Fruit fly (Drosophila melanogaster): ENCODE results near the gene kek5.

Gene kek5

DNA sequence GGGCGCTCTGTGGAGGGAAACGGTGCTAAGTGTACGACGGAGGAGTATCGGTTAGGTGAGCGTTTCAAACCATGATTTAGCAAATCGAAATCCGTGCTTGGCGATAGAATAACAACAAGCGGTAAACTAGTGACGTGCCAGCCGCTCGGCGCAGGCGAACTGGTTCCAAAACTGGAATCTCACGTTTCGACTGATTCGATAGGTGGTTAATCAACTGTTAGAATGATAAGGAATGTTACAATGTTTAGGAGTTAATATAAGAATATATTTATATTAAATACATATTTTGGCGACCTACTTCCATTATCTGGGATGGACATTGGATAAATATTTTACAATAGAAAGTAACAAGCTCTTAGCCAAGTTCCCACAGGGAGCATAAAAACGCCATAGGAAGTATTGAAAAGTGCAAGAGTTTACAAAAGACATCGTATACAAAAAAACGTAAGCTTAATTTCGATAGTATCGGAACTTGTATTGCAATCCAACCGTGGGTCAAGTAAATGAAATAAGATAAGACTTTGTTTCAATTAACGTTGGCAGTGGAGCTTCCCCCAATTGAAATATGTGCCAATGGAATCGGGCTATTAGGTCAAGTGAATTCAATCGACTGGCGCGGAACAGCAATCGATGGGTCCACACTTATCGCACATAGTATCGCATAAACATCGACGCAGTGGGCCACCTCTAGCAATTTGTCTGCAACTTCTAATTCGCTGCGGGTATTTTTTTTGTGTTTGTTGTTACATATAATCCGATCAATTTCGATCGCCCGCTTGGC, 142.0 kb downstream of the kek5 start, which contains the start of the genes ksh, CG14200 and Pfrx (continued):
- TF ChIP-seq insv (GFP tag; optimal IDR thresholded peaks at IDR 0.05) (peak in 1 of 2 experiments; percentile 14), ken (GFP tag; IDR thresholded peaks at IDR 0.05) (0 out of 3 replicates have a peak, but pooled peaks have one; percentile 14), CG3847 (GFP tag; IDR thresholded peaks at IDR 0.05) (peak; percentile 45; the same call in 1 of the 2 replicates), tna (GFP tag; IDR thresholded peaks at IDR 0.05; ENCODE audit: partially characterized antibody) (peak; percentile 89), CG11696 (GFP tag; IDR thresholded peaks at IDR 0.05) (no peak), Dll (GFP tag; IDR thresholded peaks at IDR 0.05; ENCODE audit: partially characterized antibody) (peak; percentile 81), CG33557 (GFP tag; optimal IDR thresholded peaks at IDR 0.05) (no peak), Antp (GFP tag; optimal IDR thresholded peaks at IDR 0.05) (peak; percentile 35), hbn (GFP tag; IDR thresholded peaks at IDR 0.05; ENCODE audit: partially characterized antibody) (peak; percentile 61), Chrac-16 (GFP tag; optimal IDR thresholded peaks at IDR 0.05) (peak; percentile 16), CG5953 (GFP tag; IDR thresholded peaks at IDR 0.05) (no peak), CG15601 (tag; optimal IDR thresholded peaks at IDR 0.05) (peak; percentile 11), Blimp-1 (GFP tag; optimal IDR thresholded peaks at IDR 0.05) (no peak), Stat92E (GFP tag; optimal IDR thresholded peaks at IDR 0.05) (no peak), CG12219 (GFP tag; optimal IDR thresholded peaks at IDR 0.05) (no peak), Tbp (GFP tag; optimal IDR thresholded peaks at IDR 0.05) (no peak), CG9797 (GFP tag; optimal IDR thresholded peaks at IDR 0.05) (peak; percentile 11), HLH4C (GFP tag; IDR thresholded peaks at IDR 0.05; ENCODE audit: partially characterized antibody) (peak; percentile 89), HLH54F (GFP tag; optimal IDR thresholded peaks at IDR 0.05) (peak; percentile 15), en (GFP tag; optimal IDR thresholded peaks at IDR 0.05) (no peak), pho (GFP tag; optimal IDR thresholded peaks at IDR 0.05) (peak; percentile 8), sug (tag; optimal IDR thresholded peaks at IDR 0.05) (no peak), CG16813 (GFP tag; IDR thresholded peaks at IDR 0.05; ENCODE audit: partially characterized antibody) (peak; percentile 92), nerfin-2 (GFP tag; IDR thresholded peaks at IDR 0.05; ENCODE audit: partially characterized antibody) (peak; percentile 86), gce (GFP tag; IDR thresholded peaks at IDR 0.05) (no peak), CG11695 (GFP tag; IDR thresholded peaks at IDR 0.05) (no peak), CG10959 (GFP tag; IDR thresholded peaks at IDR 0.05) (no peak), CG13287 (GFP tag; IDR thresholded peaks at IDR 0.05; ENCODE audit: partially characterized antibody) (peak; percentile 79), Elba2 (GFP tag; optimal IDR thresholded peaks at IDR 0.05) (no peak), CG17385 (GFP tag; optimal IDR thresholded peaks at IDR 0.05) (no peak), Opbp (GFP tag; IDR thresholded peaks at IDR 0.05; ENCODE audit: partially characterized antibody) (peak; percentile 92), amos (GFP tag; IDR thresholded peaks at IDR 0.05; ENCODE audit: partially characterized antibody) (peak; percentile 97), CG11093 (GFP tag; IDR thresholded peaks at IDR 0.05) (no peak), CG11504 (tag; optimal IDR thresholded peaks at IDR 0.05) (peak; percentile 23), CG32532 (GFP tag; IDR thresholded peaks at IDR 0.05) (peak; percentile 86), CG1832 (GFP tag; optimal IDR thresholded peaks at IDR 0.05) (no peak), CG8478 (optimal IDR thresholded peaks at IDR 0.05) (no peak), aop (GFP tag; IDR thresholded peaks at IDR 0.05) (no peak), CG30403 (GFP tag; optimal IDR thresholded peaks at IDR 0.05) (no peak), CG1603 (tag; optimal IDR thresholded peaks at IDR 0.05) (peak; percentile 56), CG4328 (GFP tag; optimal IDR thresholded peaks at IDR 0.05) (no peak), Hr3 (GFP tag; optimal IDR thresholded peaks at IDR 0.05) (peak; percentile 65), CG15514 (GFP tag; optimal IDR thresholded peaks at IDR 0.05) (peak; percentile 98), CG10209 (GFP tag; optimal IDR thresholded peaks at IDR 0.05) (no peak), bbx (GFP tag; IDR thresholded peaks at IDR 0.05; ENCODE audit: partially characterized antibody) (peak; percentile 97), tup (GFP tag; optimal IDR thresholded peaks at IDR 0.05) (no peak), sima (GFP tag; optimal IDR thresholded peaks at IDR 0.05) (no peak), odd (GFP tag; optimal IDR thresholded peaks at IDR 0.05) (no peak)

All from whole organism, embryonic.